Fruit fly (Drosophila melanogaster): ENCODE results near the gene CG11786.
A peak's percentile ranks its signal among the peaks of the same experiment; 100 is the strongest.

- TF ChIP-seq gcm2 (GFP tag; optimal IDR thresholded peaks at IDR 0.05) (no peak), Six4 (GFP tag; optimal IDR thresholded peaks at IDR 0.05) (no peak), D19B (GFP tag; optimal IDR thresholded peaks at IDR 0.05) (peak; percentile 3), CG7786 (GFP tag; optimal IDR thresholded peaks at IDR 0.05) (no peak), chinmo (GFP tag; IDR thresholded peaks at IDR 0.05; ENCODE audit: partially characterized antibody) (no peak)
Observed at dm6 chr3R:25078665-25079064, 32.5 kb downstream of the CG11786 start.

All from whole organism, embryonic.